Fruit fly (Drosophila melanogaster) whole organism, embryonic: ENCODE data around the gene CG42465.

Experiments
- Asciz ChIP-seq: fragments of 200-800 bp; sonication (Bioruptor generic); optimal IDR thresholded peaks from 2 replicates; lab custom pipeline; 2017; ENCODE audit warnings: missing biosample characterization, mild to moderate bottlenecking, missing genetic modification characterization, missing genetic modification reagents
- Bgb ChIP-seq: fragments of 200-800 bp; sonication (Bioruptor generic); IDR thresholded peaks from 2 replicates; pipeline ENCODE4 v1.3.6; 2022; ENCODE audit warnings: missing biosample characterization, missing genetic modification characterization; ENCODE audit not compliant: partially characterized antibody
- CG10147 ChIP-seq: fragments of 200-800 bp; sonication (Bioruptor generic); optimal IDR thresholded peaks from 2 replicates; lab custom pipeline; 2019; ENCODE audit warnings: missing biosample characterization, mild to moderate bottlenecking, missing genetic modification characterization, moderate library complexity
- CG12299 ChIP-seq: fragments of 200-800 bp; sonication (Bioruptor generic); optimal IDR thresholded peaks from 2 replicates; lab custom pipeline; 2018; ENCODE audit warnings: missing biosample characterization, mild to moderate bottlenecking, missing genetic modification characterization
- CG12391 ChIP-seq: fragments of 200-800 bp; sonication (Bioruptor generic); optimal IDR thresholded peaks from 3 replicates; lab custom pipeline; 2018; ENCODE audit warnings: missing biosample characterization, mild to moderate bottlenecking, missing genetic modification characterization, moderate library complexity
- CG12769 ChIP-seq: fragments of 200-800 bp; sonication (Bioruptor generic); optimal IDR thresholded peaks from 2 replicates; lab custom pipeline; 2019; ENCODE audit warnings: missing biosample characterization, mild to moderate bottlenecking, missing genetic modification characterization, moderate library complexity
- CG13287 ChIP-seq: fragments of 200-800 bp; sonication (Bioruptor generic); IDR thresholded peaks from 2 replicates; pipeline ENCODE4 v1.3.6; 2022; ENCODE audit warnings: missing biosample characterization, missing genetic modification characterization; ENCODE audit not compliant: partially characterized antibody
- CG14441 ChIP-seq: fragments of 200-800 bp; sonication (Bioruptor generic); IDR thresholded peaks from 2 replicates; pipeline ENCODE4 v1.3.6; 2022; ENCODE audit warnings: missing biosample characterization, missing genetic modification characterization
- CG15269 ChIP-seq: fragments of 200-800 bp; sonication (Bioruptor generic); optimal IDR thresholded peaks from 2 replicates; lab custom pipeline; 2018; ENCODE audit warnings: missing biosample characterization, mild to moderate bottlenecking, missing genetic modification characterization, moderate library complexity
- CG1602 ChIP-seq: fragments of 200-800 bp; sonication (Bioruptor generic); optimal IDR thresholded peaks from 3 replicates; lab custom pipeline; 2016; ENCODE audit warnings: missing biosample characterization, missing genetic modification characterization
- CG17186 ChIP-seq: fragments of 200-800 bp; sonication (Bioruptor generic); optimal IDR thresholded peaks from 3 replicates; lab custom pipeline; 2017; ENCODE audit warnings: missing biosample characterization, missing genetic modification reagents, missing genetic modification characterization
- CG17829 ChIP-seq: fragments of 200-800 bp; optimal IDR thresholded peaks from 2 replicates; lab custom pipeline; 2019; ENCODE audit warnings: missing biosample characterization, mild to moderate bottlenecking, missing genetic modification characterization, moderate library complexity
- CG17912 ChIP-seq: fragments of 200-800 bp; sonication (Bioruptor generic); optimal IDR thresholded peaks from 2 replicates; lab custom pipeline; 2018; ENCODE audit warnings: missing biosample characterization, mild to moderate bottlenecking, missing genetic modification characterization
- CG31388 ChIP-seq: fragments of 200-800 bp; sonication (Bioruptor generic); optimal IDR thresholded peaks from 2 replicates; lab custom pipeline; 2016; ENCODE audit warnings: missing biosample characterization, missing genetic modification characterization
- CG31441 ChIP-seq: fragments of 200-800 bp; sonication (Bioruptor generic); IDR thresholded peaks from 2 replicates; pipeline ENCODE4 v1.3.6; 2022; ENCODE audit warnings: missing biosample characterization, missing genetic modification characterization
- CG4707 ChIP-seq: fragments of 200-800 bp; sonication (Bioruptor generic); optimal IDR thresholded peaks from 2 replicates; lab custom pipeline; 2018; ENCODE audit warnings: missing biosample characterization, mild to moderate bottlenecking, missing genetic modification characterization, moderate library complexity
- CG4820 ChIP-seq: fragments of 200-800 bp; sonication (Bioruptor generic); optimal IDR thresholded peaks from 3 replicates; lab custom pipeline; 2016; ENCODE audit warnings: missing biosample characterization, missing genetic modification characterization
- CG6254 ChIP-seq: fragments of 200-800 bp; sonication (Bioruptor generic); optimal IDR thresholded peaks from 3 replicates; lab custom pipeline; 2017; ENCODE audit warnings: mild to moderate bottlenecking, missing biosample characterization, missing genetic modification reagents, missing genetic modification characterization
- CG7745 ChIP-seq: fragments of 200-800 bp; sonication (Bioruptor generic); optimal IDR thresholded peaks from 2 replicates; lab custom pipeline; 2018; ENCODE audit warnings: missing biosample characterization, mild to moderate bottlenecking, missing genetic modification characterization, moderate library complexity
- CG8924 ChIP-seq: fragments of 200-800 bp; optimal IDR thresholded peaks from 3 replicates; lab custom pipeline; 2019; ENCODE audit warnings: missing biosample characterization, mild to moderate bottlenecking, missing genetic modification characterization, moderate library complexity
- CG8944 ChIP-seq: fragments of 200-800 bp; sonication (Bioruptor generic); optimal IDR thresholded peaks from 3 replicates; lab custom pipeline; 2016; ENCODE audit warnings: missing biosample characterization, missing genetic modification characterization
- CG9876 ChIP-seq: fragments of 200-800 bp; sonication (Bioruptor generic); optimal IDR thresholded peaks from 2 replicates; lab custom pipeline; 2016; ENCODE audit warnings: missing biosample characterization, missing genetic modification characterization
- CoRest ChIP-seq: fragments of 200-800 bp; sonication (Bioruptor generic); optimal IDR thresholded peaks from 3 replicates; lab custom pipeline; 2018; ENCODE audit warnings: missing biosample characterization, mild to moderate bottlenecking, missing genetic modification characterization, moderate library complexity
- Deaf1 ChIP-seq: fragments of 200-800 bp; optimal IDR thresholded peaks from 3 replicates; lab custom pipeline; 2019; ENCODE audit warnings: missing biosample characterization, mild to moderate bottlenecking, missing genetic modification characterization, moderate library complexity
- Drgx ChIP-seq: fragments of 200-800 bp; sonication (Bioruptor generic); IDR thresholded peaks from 2 replicates; pipeline ENCODE4 v1.3.6; 2022; ENCODE audit warnings: missing biosample characterization, missing genetic modification characterization
- HLH54F ChIP-seq: fragments of 200-800 bp; sonication (Bioruptor generic); optimal IDR thresholded peaks from 3 replicates; lab custom pipeline; 2016; ENCODE audit warnings: missing biosample characterization, missing genetic modification characterization
- Hmx ChIP-seq: fragments of 200-800 bp; sonication (Bioruptor generic); optimal IDR thresholded peaks from 2 replicates; lab custom pipeline; 2016; ENCODE audit warnings: missing biosample characterization, missing genetic modification characterization
- Hr39 ChIP-seq: fragments of >200 bp; optimal IDR thresholded peaks from 2 replicates; lab custom pipeline; 2017
- Neu2 ChIP-seq: fragments of 200-800 bp; sonication (Bioruptor generic); optimal IDR thresholded peaks from 3 replicates; lab custom pipeline; 2016; ENCODE audit warnings: missing biosample characterization, missing genetic modification characterization, borderline replicate concordance
- Optix ChIP-seq: fragments of 200-800 bp; sonication (Bioruptor generic); IDR thresholded peaks from 3 replicates; pipeline ENCODE4 v1.3.6; 2022; ENCODE audit warnings: missing biosample characterization, missing genetic modification characterization
- Pdp1 ChIP-seq, 2 experiments: fragments of 200-800 bp; sonication (Bioruptor generic); optimal IDR thresholded peaks; 3 replicates each; lab custom pipeline; 2016; ENCODE audit warnings: missing biosample characterization in 2 of 2, missing genetic modification characterization in 2 of 2, mild to moderate bottlenecking in 1 of 2, moderate library complexity in 1 of 2
- Rfx ChIP-seq: fragments of 200-800 bp; sonication (Bioruptor generic); IDR thresholded peaks from 2 replicates; pipeline ENCODE4 v1.3.6; 2022; ENCODE audit warnings: missing biosample characterization, missing genetic modification characterization
- Sox100B ChIP-seq: fragments of 200-800 bp; sonication (Bioruptor generic); optimal IDR thresholded peaks from 3 replicates; lab custom pipeline; 2018; ENCODE audit warnings: missing biosample characterization, mild to moderate bottlenecking, missing genetic modification characterization
- amos ChIP-seq: fragments of 200-800 bp; sonication (Bioruptor generic); IDR thresholded peaks from 2 replicates; pipeline ENCODE4 v1.3.6; 2022; ENCODE audit warnings: missing biosample characterization, missing genetic modification characterization; ENCODE audit not compliant: partially characterized antibody
- bbx ChIP-seq: fragments of 200-800 bp; sonication (Bioruptor generic); IDR thresholded peaks from 2 replicates; pipeline ENCODE4 v1.3.6; 2022; ENCODE audit warnings: missing biosample characterization, missing genetic modification characterization; ENCODE audit not compliant: partially characterized antibody
- croc ChIP-seq: fragments of 200-800 bp; sonication (Bioruptor generic); conservative IDR thresholded peaks from 3 replicates; pipeline ENCODE4 v1.3.6; 2022; ENCODE audit warnings: missing biosample characterization, missing genetic modification characterization
- crol ChIP-seq: fragments of 200-800 bp; sonication (Bioruptor generic); IDR thresholded peaks from 2 replicates; pipeline ENCODE4 v1.3.6; 2022; ENCODE audit warnings: missing biosample characterization, missing genetic modification characterization
- ewg ChIP-seq: fragments of 200-800 bp; sonication (Bioruptor generic); optimal IDR thresholded peaks from 3 replicates; lab custom pipeline; 2017; ENCODE audit warnings: mild to moderate bottlenecking, missing biosample characterization, missing genetic modification reagents, missing genetic modification characterization
- fru ChIP-seq: fragments of >200 bp; optimal IDR thresholded peaks from 2 replicates; lab custom pipeline; 2017
- gem ChIP-seq: fragments of 200-800 bp; sonication (Bioruptor generic); optimal IDR thresholded peaks from 2 replicates; lab custom pipeline; 2019; ENCODE audit warnings: missing biosample characterization, mild to moderate bottlenecking, missing genetic modification characterization, moderate library complexity
- lab ChIP-seq: fragments of 200-800 bp; sonication (Bioruptor generic); optimal IDR thresholded peaks from 3 replicates; lab custom pipeline; 2017; ENCODE audit warnings: missing biosample characterization, missing genetic modification characterization, mild to moderate bottlenecking, moderate library complexity, missing genetic modification reagents
- oc ChIP-seq: fragments of 200-800 bp; sonication (Bioruptor generic); optimal IDR thresholded peaks from 2 replicates; lab custom pipeline; 2018; ENCODE audit warnings: missing biosample characterization, mild to moderate bottlenecking, missing genetic modification characterization, moderate library complexity
- pan ChIP-seq, 4 experiments: fragments of >200 bp in 3 of 4; fragments of 200-800 bp in 1 of 4; sonication (Bioruptor generic) in 1 of 4; optimal IDR thresholded peaks in 3 of 4; IDR thresholded peaks in 1 of 4; 2 replicates each; pipeline versions ENCODE4 v1.3.6 to Lab custom; 2017 to 2022; ENCODE audit warnings: missing biosample characterization in 2 of 4, missing genetic modification characterization in 2 of 4, mixed read lengths in 1 of 4
- pnt ChIP-seq: fragments of 200-800 bp; sonication (Bioruptor generic); optimal IDR thresholded peaks from 3 replicates; lab custom pipeline; 2016; ENCODE audit warnings: missing biosample characterization, missing genetic modification characterization
- prd ChIP-seq, 3 experiments: fragments of >200 bp in 2 of 3; fragments of 200-800 bp in 1 of 3; sonication (Bioruptor generic) in 1 of 3; optimal IDR thresholded peaks in 2 of 3; IDR thresholded peaks in 1 of 3; 2 replicates in 2 of 3; 3 replicates in 1 of 3; pipeline versions ENCODE4 v1.3.6 to Lab custom; 2017 to 2022; ENCODE audit warnings: missing biosample characterization in 1 of 3, missing genetic modification characterization in 1 of 3
- repo ChIP-seq: fragments of 200-800 bp; sonication (Bioruptor generic); optimal IDR thresholded peaks from 2 replicates; lab custom pipeline; 2016; ENCODE audit warnings: missing biosample characterization, missing genetic modification characterization
- slbo ChIP-seq: fragments of 200-800 bp; sonication (Bioruptor generic); IDR thresholded peaks from 2 replicates; pipeline ENCODE4 v1.3.6; 2022; ENCODE audit warnings: missing biosample characterization, missing genetic modification characterization

Gene CG42465

dm6 chr2L:3657349-3658142, 42.4 kb upstream of the CG42465 start (continued):
- no peak for TF ChIP-seq prd (optimal IDR thresholded peaks at IDR 0.05; lab: Kevin White, UChicago)
- TF ChIP-seq prd (GFP tag; IDR thresholded peaks at IDR 0.05; lab: Robert Waterston, UW), result peak; percentile 72
- peak; percentile 30 for TF ChIP-seq CG10147 (GFP tag; lab: Kevin White, UChicago)
- peak; percentile 81 for TF ChIP-seq CG17829
- peak; percentile 62 for TF ChIP-seq pnt
- TF ChIP-seq CG31441 (GFP tag; lab: Robert Waterston, UW), result peak; percentile 8; the same call in 1 of the 2 replicates
- TF ChIP-seq Deaf1 (tag; lab: Kevin White, UChicago), result peak; percentile 5
- peak; percentile 8 for TF ChIP-seq Asciz (GFP tag; lab: Kevin White, UChicago)
- peak; percentile 62 for TF ChIP-seq CG14441
- peak; percentile 89 for TF ChIP-seq Bgb (GFP tag; lab: Robert Waterston, UW)
- peak; percentile 83; the same call in 1 of the 2 replicates for TF ChIP-seq amos
- peak; percentile 34; the same call in 1 of the 3 replicates for TF ChIP-seq croc (GFP tag; lab: Robert Waterston, UW)
- TF ChIP-seq CG17186 (GFP tag; lab: Kevin White, UChicago), result no peak
- peak; percentile 0 for TF ChIP-seq CG31388 (GFP tag; lab: Kevin White, UChicago)
- peak; percentile 39 for TF ChIP-seq gem
- peak; percentile 52 for TF ChIP-seq CG9876 (GFP tag; lab: Kevin White, UChicago)
- no peak for TF ChIP-seq CG12299 (tag; lab: Kevin White, UChicago)
- no peak for TF ChIP-seq CG15269 (tag; lab: Kevin White, UChicago)
- peak; percentile 50 to 74 for TF ChIP-seq Pdp1 (GFP tag; optimal IDR thresholded peaks at IDR 0.05; lab: Kevin White, UChicago)
- peak; percentile 7 for TF ChIP-seq CG8924 (tag; lab: Kevin White, UChicago)
- TF ChIP-seq bbx (GFP tag; lab: Robert Waterston, UW), result peak; percentile 81
- TF ChIP-seq CG17912 (GFP tag; lab: Kevin White, UChicago), result peak; percentile 45
- TF ChIP-seq Hr39 (lab: Kevin White, UChicago), result no peak
- TF ChIP-seq ewg (GFP tag; lab: Kevin White, UChicago), result peak; percentile 42
- peak; percentile 15 for TF ChIP-seq repo (GFP tag; lab: Kevin White, UChicago)
- peak; percentile 63 for TF ChIP-seq CG7745
- peak; percentile 40 for TF ChIP-seq CG12391 (tag; lab: Kevin White, UChicago)
- TF ChIP-seq Rfx (GFP tag; lab: Robert Waterston, UW), result peak; percentile 70
- peak; percentile 3 for TF ChIP-seq Hmx (GFP tag; lab: Kevin White, UChicago)
- TF ChIP-seq CG8944 (GFP tag; lab: Kevin White, UChicago), result no peak
- TF ChIP-seq CG12769 (tag; lab: Kevin White, UChicago), result peak; percentile 78
- peak; percentile 23 for TF ChIP-seq CG1602
- peak; percentile 51 for TF ChIP-seq CG13287 (GFP tag; lab: Robert Waterston, UW)
- TF ChIP-seq slbo (GFP tag; lab: Robert Waterston, UW), result peak; percentile 52; the same call in 1 of the 2 replicates
- peak; percentile 29 for TF ChIP-seq HLH54F (GFP tag; lab: Kevin White, UChicago)
- TF ChIP-seq pan (optimal IDR thresholded peaks at IDR 0.05; lab: Kevin White, UChicago), result no peak
- TF ChIP-seq pan (GFP tag; optimal IDR thresholded peaks at IDR 0.05 in 1 of 2, IDR thresholded peaks at IDR 0.05 in 1 of 2), result peak in 1 of 2 experiments; percentile 35
- no peak for TF ChIP-seq CG4707 (GFP tag; lab: Kevin White, UChicago)
- peak; percentile 51 for TF ChIP-seq CG4820 (GFP tag; lab: Kevin White, UChicago)
- TF ChIP-seq CoRest (tag; lab: Kevin White, UChicago), result peak; percentile 58
- TF ChIP-seq Neu2, result no peak
- TF ChIP-seq Drgx, result peak; percentile 81
- peak; percentile 65 for TF ChIP-seq lab (GFP tag; lab: Kevin White, UChicago)
- peak; percentile 38 for TF ChIP-seq oc (tag; lab: Kevin White, UChicago)
- no peak for TF ChIP-seq CG6254 (GFP tag; lab: Kevin White, UChicago)
- TF ChIP-seq Sox100B (GFP tag; lab: Kevin White, UChicago), result no peak
- TF ChIP-seq fru (lab: Kevin White, UChicago), result no peak
- TF ChIP-seq crol, result peak; percentile 84
- peak; percentile 61; the same call in 2 of the 3 replicates for TF ChIP-seq Optix
